Fruit fly (Drosophila melanogaster) ovary, adult (tissue): ENCODE data around the gene CG32032.
A peak's percentile ranks its signal among the peaks of the same experiment; 100 is the strongest.

Experiments
- CG17801 ChIP-seq: fragments of 200-800 bp; optimal IDR thresholded peaks from 2 replicates; lab custom pipeline; 2019; ENCODE audit warnings: missing biosample characterization, mild to moderate bottlenecking, missing genetic modification characterization, moderate library complexity; ENCODE audit not compliant: partially characterized antibody

CG32032 gene

DNA sequence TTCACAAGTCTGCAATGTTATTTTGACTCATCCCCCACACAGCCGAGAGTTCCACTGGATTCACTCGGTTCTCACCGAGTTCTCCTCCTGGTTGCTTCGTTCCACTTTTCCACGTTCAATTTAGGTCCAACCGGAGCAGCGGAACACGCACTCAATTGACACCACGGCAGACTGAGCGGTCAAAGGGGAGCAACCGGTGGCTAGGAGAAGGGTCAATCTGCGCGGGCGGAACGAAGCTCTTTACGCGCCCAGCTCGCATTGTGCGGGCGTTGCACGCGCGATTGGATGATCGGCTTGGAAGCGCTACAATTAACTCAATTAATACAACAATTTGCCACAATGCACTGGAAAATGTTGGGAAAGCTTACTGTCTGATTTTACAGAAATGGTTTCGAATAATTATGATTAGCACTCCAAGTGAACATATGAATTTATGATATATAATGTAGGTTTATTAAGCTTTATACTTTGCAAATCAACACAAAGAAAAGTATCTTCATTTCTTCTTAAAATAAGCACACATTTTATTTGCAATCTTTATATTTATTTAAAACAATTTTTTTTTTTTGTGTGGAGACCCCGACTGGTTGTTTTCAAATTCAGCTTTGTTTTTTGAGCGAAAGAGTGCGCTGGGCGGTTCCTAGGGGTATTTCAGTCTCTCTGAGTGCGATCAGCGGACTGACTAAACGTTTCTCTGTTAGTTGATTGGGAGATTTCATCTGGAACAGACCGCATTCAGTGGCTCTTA is at the start of gene CG32032:
Gene CG32032 (plus strand): TSS at position 698 of the 748 bp plus-strand sequence.
- TF ChIP-seq CG17801 (GFP tag; lab: Kevin White, UChicago): no peak

DNA sequence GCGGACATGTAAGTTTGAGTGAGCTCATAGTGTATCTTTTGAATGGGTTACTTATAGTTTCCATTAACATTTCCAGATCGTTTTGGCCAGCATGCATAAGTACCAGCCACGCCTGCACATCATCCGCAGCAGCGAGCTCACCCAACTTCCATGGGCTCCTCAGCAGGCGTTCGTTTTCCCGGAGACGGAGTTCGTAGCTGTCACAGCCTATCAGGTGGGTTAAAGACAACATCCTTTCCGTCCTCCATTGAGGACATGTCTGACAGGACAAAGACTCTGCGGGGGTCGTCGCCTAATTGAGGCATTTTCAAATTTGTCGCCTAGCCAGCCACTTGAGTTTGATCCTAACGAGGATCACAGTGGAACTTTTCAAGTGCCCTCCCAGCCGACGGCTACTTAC is 49.2 kb upstream of the CG32032 start:
- TF ChIP-seq CG17801 (GFP tag; lab: Kevin White, UChicago): no peak

DNA sequence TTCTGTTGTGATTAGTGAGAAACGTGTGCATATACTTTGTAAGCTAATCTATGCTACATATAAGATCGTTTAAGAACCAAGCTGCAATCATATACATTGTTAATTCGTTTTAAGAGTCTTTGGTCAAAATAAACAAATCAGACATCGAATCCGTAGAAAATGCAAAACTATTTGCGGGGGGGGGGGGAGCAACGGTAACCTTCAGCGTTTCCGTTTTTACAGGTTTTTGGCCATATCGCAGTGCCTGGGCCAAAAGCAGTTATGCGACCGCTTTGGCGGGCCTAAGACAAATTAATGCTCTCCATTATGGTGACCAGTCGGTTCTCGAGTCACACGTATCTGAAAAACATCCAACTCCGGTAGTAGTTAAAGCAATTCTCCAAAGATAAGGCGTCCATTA is 48.0 kb upstream of the CG32032 start:
- no peak for TF ChIP-seq CG17801 (GFP tag; lab: Kevin White, UChicago)

DNA sequence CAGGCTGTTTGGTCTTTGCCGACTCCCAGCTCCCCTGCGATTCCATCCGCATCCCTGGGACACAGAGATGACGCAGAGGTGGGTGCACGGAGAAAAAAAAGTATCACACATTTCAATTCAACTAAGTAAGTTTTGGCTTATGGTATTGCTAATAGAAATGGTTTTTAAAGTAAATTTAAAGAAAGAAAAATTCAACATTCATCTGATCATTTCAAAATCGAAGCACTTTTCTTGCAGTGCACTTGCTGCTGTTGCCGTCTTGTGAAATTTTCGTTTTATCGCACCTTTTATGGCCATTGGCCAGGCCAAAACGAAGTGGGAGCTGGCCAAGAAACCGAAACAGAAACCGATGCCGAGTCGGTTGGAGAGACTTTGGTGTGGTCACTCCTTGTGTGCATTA is 47.5 kb upstream of the CG32032 start:
- no peak for TF ChIP-seq CG17801 (GFP tag; lab: Kevin White, UChicago)

DNA sequence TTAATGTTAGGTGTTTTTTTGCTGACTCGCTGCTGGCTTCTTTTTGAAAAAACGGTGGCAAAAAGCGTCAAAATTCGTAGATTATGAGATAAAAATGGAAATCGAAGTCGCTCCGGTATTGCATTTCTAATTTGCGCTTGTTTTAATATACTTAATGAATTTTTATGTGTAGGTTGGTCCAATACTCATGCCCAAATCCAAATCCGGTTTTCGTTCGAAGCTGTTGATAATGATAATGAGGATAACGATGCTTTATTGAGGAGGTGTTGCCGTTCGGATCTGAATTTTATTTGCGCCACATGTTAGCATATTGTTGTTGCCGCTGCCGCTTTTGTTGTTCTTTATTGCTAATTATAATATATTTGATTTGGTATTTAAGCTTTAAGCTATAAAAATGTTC is 46.6 kb upstream of the CG32032 start:
- TF ChIP-seq CG17801 (GFP tag; lab: Kevin White, UChicago): no peak

DNA sequence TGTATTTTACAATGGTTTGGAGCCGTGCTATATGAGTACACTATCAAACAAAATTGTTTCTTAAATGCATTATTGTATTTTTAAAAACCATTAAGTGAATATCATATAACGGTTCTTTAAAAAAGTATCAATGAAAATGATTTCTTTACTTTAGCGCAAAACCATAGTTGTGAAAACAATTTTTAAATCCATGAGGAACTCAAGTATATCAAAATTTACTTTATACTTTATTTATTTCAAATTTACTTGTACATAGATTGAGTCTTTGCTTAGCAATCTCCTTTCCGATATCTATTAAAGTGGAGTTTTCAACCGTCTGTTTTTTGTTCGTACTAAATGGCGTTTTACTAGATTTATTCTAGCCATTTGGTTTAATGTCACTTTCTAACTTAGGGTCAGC is 45.8 kb upstream of the CG32032 start, which contains the start of gene Argk2:
Gene Argk2 (plus strand): TSS at position 378 of the 400 bp plus-strand sequence.
- TF ChIP-seq CG17801 (GFP tag; lab: Kevin White, UChicago): no peak

DNA sequence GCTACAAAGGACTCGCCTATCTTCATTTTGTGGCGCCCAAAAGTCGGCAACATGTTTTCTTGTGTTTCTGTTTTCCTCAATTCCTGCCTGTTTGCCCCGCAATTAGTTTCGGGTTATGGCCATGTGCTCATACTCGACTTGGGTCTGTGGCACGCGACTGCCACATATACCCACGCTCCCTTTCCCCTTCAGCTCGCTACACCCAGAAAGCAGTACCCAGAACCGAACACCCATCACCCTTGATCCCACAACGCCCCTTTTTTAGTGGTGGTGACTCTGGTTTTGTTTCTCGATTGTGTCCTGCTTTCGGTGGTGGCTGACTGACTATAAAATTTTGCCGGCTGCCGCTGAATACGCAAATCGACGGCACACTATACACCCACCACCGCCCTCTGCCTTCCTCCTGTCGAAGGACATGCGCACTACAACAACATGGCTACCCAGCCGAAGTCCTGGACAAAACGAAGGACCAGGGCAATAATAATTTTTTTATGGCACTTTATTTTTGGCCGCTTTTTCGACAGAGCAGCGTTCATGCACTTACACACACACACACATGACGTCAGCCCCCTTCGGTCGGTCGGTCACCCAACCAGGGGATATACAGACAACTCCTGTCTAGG is 42.3 kb upstream of the CG32032 start:
- TF ChIP-seq CG17801 (GFP tag; lab: Kevin White, UChicago): no peak

DNA sequence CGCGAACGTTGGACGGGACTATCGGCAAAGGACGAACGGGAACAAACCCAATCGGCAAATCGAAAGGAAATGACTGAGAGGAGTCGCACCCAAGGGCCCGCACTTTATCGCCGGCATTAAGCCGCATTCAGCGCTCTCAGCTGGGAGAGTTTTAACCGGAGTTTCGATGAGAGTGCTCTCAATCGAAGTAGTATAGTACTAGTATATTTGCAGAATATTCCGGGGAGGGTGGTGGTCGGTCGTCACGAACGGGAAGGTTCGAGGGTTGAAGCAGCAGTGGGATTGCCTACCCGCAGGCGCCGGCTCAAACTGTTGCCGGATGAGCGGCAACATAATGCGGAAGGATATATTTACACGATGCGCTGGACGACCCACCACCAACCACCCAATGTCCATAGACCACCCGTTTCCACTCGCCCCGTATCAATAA is 41.0 kb upstream of the CG32032 start:
- TF ChIP-seq CG17801 (GFP tag; lab: Kevin White, UChicago): no peak

DNA sequence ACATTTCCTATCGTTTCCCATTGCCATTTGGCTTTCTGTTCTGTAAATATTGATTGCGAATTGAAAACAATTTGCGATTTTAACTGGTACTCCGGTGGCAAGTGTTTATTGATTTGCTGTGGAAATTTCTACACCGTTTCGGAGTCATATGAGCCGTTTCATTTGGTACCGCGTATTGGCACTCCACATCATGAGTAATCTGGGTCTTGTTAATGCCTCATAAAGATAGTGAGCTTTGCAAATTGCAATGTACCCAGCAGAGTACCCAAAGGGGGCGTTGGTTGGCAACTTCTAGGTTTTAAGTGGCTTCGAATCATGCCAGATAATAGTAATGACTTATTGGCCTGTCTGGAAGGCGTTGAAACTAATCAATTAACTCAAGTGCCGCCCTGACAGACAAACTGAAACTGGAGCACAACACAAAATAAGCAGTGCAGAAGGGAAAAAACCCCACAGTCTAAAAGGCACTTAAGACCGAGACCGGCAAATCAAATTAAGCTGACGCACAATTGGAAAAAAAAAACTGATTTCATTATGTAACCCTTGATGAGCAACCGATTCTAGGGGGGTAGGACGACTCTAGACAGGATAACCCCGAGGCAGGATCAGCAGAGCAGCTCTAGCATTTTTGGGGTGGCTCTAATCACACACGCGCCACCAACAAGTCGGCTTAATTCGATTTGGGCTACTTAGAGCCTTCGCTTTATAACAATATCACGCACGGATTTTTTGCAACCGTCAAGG is 39.9 kb upstream of the CG32032 start:
- no peak for TF ChIP-seq CG17801 (GFP tag; lab: Kevin White, UChicago)

DNA sequence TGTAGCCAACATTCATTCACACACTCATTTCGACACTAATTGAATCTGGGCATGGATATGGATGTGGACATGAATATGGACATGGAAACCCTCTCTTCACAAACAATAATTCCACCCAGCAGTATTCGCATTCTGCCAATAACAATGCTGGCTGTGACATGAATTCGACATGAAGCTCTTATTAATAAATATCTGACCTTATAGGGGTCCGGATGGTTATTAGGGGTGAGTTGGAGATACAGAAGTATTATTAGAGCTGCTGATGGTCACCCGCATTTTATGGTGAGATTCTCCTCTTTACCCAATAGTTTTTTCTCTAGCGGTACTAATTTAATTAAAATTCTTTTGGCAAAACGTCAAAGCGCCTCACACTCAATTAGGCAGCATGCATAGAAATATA is 38.6 kb upstream of the CG32032 start:
- no peak for TF ChIP-seq CG17801 (GFP tag; lab: Kevin White, UChicago)

DNA sequence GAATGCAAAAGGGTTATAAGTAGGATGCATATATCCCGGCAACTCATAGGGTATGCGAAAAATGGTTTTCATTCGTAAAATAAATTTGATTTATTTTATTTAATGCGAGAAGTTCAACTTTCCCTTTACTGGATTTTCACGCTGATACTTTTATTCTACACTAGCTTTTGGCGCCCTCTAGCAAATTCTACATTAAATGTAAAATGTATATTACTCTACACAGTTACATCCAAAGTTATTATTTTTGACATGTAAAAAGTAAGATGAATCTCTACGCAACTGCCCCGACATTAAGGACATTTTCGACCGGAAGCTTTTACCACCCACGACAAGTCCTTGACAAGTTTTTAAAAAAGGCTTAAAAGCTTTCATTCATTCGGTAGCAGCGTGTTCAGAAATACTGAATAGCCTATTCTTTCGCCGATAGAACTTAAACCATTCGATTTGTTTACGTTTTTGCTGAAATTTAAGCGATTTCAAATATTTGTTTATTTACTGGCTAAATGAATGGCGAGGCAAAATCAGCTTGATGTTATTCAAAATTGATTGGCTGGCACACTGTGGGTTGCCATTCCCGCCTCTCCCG is 37.9 kb upstream of the CG32032 start:
- TF ChIP-seq CG17801 (GFP tag; lab: Kevin White, UChicago): no peak

DNA sequence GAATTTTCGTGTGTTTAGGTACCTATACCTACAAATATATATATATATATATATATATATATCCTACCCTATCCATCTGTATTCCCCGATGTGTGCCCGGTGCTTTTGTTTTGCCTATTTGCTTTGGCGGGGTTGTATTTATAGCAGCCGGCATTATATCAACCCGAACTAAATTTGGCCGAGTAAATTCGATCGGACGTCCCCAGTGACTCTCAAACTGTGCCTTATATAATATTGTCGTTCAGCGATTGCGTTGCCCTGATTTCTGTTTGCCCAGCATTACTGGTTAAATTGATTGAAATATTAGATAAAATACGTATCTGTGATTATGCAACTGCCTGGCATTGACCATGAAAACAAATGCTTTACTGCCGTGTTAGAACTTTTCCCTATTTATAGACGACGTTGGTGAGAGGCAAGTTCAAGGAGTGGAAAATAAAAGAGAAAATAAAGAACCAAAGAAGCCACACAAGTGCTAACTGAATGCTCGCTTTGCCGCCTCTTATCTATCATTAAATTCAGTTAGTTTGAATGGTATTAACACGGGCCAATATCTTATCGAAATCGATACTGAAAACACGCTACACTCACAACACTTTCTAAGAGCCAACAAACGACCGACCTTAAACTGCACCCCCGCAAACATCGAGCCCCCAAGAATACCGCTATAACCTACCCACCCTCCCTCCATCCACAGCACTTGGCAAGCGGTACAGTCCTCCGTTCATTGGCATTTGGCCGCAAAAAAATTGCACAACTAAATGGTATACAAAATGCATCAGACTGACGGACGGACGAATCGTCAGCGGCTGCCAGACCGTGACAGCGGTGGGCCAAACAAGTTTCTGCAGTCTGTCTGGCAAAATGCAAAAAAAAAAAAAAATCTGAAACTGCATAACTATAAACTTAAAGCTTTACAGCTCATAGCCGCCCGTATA is 36.7 kb upstream of the CG32032 start:
- no peak for TF ChIP-seq CG17801 (GFP tag; lab: Kevin White, UChicago)

DNA sequence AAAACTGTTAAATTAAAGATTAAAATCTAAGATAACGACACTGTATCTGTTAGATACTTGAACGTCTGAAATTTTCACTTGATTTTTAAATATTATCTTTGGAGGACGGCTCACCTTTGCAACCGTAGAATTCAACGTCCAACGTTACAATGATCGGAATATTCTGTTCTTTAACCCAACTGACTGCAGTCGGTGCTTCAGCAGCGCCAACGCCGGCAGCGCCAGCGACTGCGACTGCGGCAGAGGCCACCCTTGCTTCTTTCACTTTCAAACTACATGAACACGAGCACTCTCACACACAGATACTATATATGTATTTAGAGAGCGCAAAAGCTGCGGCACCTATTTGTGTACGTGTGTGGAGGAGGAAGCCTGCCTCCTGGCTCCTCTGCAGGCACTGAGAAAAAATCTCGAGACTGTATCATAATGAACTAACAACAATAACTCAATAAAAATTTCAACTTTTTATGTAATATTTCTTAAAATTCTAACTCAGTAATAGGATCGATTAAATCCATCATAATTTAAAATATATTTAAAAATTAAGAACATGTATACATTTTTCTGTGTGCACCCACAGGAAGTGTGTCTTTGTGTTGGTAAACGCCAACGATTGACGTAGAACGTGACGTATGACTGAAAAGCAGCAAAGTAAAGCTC is 35.3 kb upstream of the CG32032 start:
- TF ChIP-seq CG17801 (GFP tag; lab: Kevin White, UChicago): peak; percentile 52
